Fruit fly (Drosophila melanogaster) whole organism, adult: Measurements from ENCODE around the gene ppl.

Source experiments
- CG14711 ChIP-seq: fragments of 200-800 bp; sonication (Bioruptor generic); optimal IDR thresholded peaks from 2 replicates; lab custom pipeline; 2018; ENCODE audit warnings: missing biosample characterization, mild to moderate bottlenecking, missing genetic modification characterization, moderate library complexity
- CG5204 ChIP-seq: fragments of 200-800 bp; sonication (Bioruptor generic); optimal IDR thresholded peaks from 2 replicates; lab custom pipeline; 2016; ENCODE audit warnings: missing biosample characterization, missing genetic modification characterization
- CG7045 ChIP-seq: fragments of 200-800 bp; sonication (Bioruptor generic); optimal IDR thresholded peaks from 2 replicates; lab custom pipeline; 2017; ENCODE audit warnings: missing biosample characterization, mild to moderate bottlenecking, missing genetic modification characterization
- CG7101 ChIP-seq: fragments of 200-800 bp; sonication (Bioruptor generic); optimal IDR thresholded peaks from 2 replicates; lab custom pipeline; 2018; ENCODE audit warnings: missing biosample characterization, mild to moderate bottlenecking, missing genetic modification characterization, moderate library complexity
- Clk ChIP-seq: fragments of 200-800 bp; sonication (Bioruptor generic); optimal IDR thresholded peaks from 2 replicates; lab custom pipeline; 2017; ENCODE audit warnings: missing biosample characterization, missing genetic modification characterization
- Hr96 ChIP-seq: fragments of 200-800 bp; sonication (Bioruptor generic); optimal IDR thresholded peaks from 2 replicates; lab custom pipeline; 2016; ENCODE audit warnings: missing biosample characterization, missing genetic modification characterization
- cic ChIP-seq: fragments of 200-800 bp; sonication (Bioruptor generic); optimal IDR thresholded peaks from 2 replicates; lab custom pipeline; 2017; ENCODE audit warnings: missing biosample characterization, mild to moderate bottlenecking, missing genetic modification characterization, moderate library complexity
- cnc ChIP-seq, 2 experiments: fragments of >200 bp; optimal IDR thresholded peaks; 2 replicates each; lab custom pipeline; 2017
- kay ChIP-seq: fragments of 200-800 bp; sonication (Bioruptor generic); peaks from one replicate; lab custom pipeline; 2016; ENCODE audit warnings: missing biosample characterization, missing genetic modification characterization, borderline replicate concordance
- ovo ChIP-seq: fragments of 200-800 bp; sonication (Bioruptor generic); optimal IDR thresholded peaks from 2 replicates; lab custom pipeline; 2016; ENCODE audit warnings: missing biosample characterization, missing genetic modification characterization
- tj ChIP-seq: fragments of 200-800 bp; sonication (Bioruptor generic); optimal IDR thresholded peaks from 3 replicates; lab custom pipeline; 2017; ENCODE audit warnings: missing biosample characterization, mild to moderate bottlenecking, missing genetic modification characterization, moderate library complexity

- TF ChIP-seq tj (no peak), kay (no peak), cic (GFP tag; lab: Kevin White, UChicago) (peak; percentile 58), ovo (no peak), CG7045 (GFP tag; lab: Kevin White, UChicago) (no peak), CG5204 (GFP tag; lab: Kevin White, UChicago) (no peak), CG7101 (tag; lab: Kevin White, UChicago) (peak; percentile 2), Hr96 (no peak), Clk (GFP tag; lab: Kevin White, UChicago) (no peak), CG14711 (peak; percentile 8), cnc (optimal IDR thresholded peaks at IDR 0.05; lab: Kevin White, UChicago) (no peak)
Measured at dm6 chr3L:21266101-21266656, 15.1 kb downstream of the ppl start.
